Worm (Caenorhabditis elegans) whole organism, L4 larva: Measurements from ENCODE around the gene col-159.

Experiments
- D1046.2 ChIP-seq: fragments of 200-800 bp; sonication (Bioruptor generic); IDR thresholded peaks from 2 replicates; pipeline ENCODE4 v1.3.6; 2022; ENCODE audit warnings: missing genetic modification characterization, missing compliant biosample characterization
- F26F4.8 ChIP-seq: fragments of 200-800 bp; sonication (Bioruptor generic); conservative IDR thresholded peaks from 2 replicates; pipeline ENCODE4 v1.3.6; 2022; ENCODE audit warnings: missing genetic modification characterization, missing compliant biosample characterization
- F49E8.2 ChIP-seq: sonication (generic microtip); optimal IDR thresholded peaks from 2 replicates; lab custom pipeline; 2016; ENCODE audit warnings: missing compliant biosample characterization, mild to moderate bottlenecking, missing genetic modification characterization, borderline replicate concordance
- Y105C5A.15 ChIP-seq: fragments of 200-800 bp; sonication (Bioruptor generic); IDR thresholded peaks from 2 replicates; pipeline ENCODE4 v1.3.6; 2022; ENCODE audit warnings: missing genetic modification characterization, missing compliant biosample characterization
- Y48G9A.11 ChIP-seq: fragments of 200-800 bp; sonication (Bioruptor generic); IDR thresholded peaks from 2 replicates; pipeline ENCODE4 v1.3.6; 2022; ENCODE audit warnings: missing genetic modification reagents, missing genetic modification characterization, missing compliant biosample characterization
- aha-1 ChIP-seq: fragments of 150-350 bp; peaks from one replicate; lab custom pipeline; 2014; ENCODE audit warnings: missing biosample characterization, missing genetic modification characterization
- ama-1 ChIP-seq: fragments of 150-350 bp; optimal IDR thresholded peaks from 2 replicates; lab custom pipeline; 2014; ENCODE audit warnings: inconsistent platforms, mixed read lengths
- arid-1 ChIP-seq: fragments of 200-800 bp; sonication (Bioruptor generic); conservative IDR thresholded peaks from 2 replicates; pipeline ENCODE4 v1.3.6; 2022; ENCODE audit warnings: missing genetic modification reagents, missing genetic modification characterization, missing compliant biosample characterization
- ceh-32 ChIP-seq: sonication (generic microtip); optimal IDR thresholded peaks from 2 replicates; lab custom pipeline; 2016; ENCODE audit warnings: mild to moderate bottlenecking, missing genetic modification characterization, missing compliant biosample characterization; ENCODE audit not compliant: poor library complexity
- ceh-44 ChIP-seq: fragments of 200-800 bp; sonication (Bioruptor generic); IDR thresholded peaks from 2 replicates; pipeline ENCODE4 v1.3.6; 2022; ENCODE audit warnings: missing genetic modification reagents, missing genetic modification characterization, missing compliant biosample characterization
- ces-1 ChIP-seq: fragments of 150-350 bp; sonication (generic microtip); optimal IDR thresholded peaks from 4 replicates; lab custom pipeline; 2014; ENCODE audit warnings: missing biosample characterization, missing genetic modification reagents, missing genetic modification characterization
- daf-16 ChIP-seq, 3 experiments: sonication (generic microtip); optimal IDR thresholded peaks; 2 replicates each; lab custom pipeline; 2016 to 2017; ENCODE audit warnings: missing genetic modification characterization in 3 of 3, missing genetic modification reagents in 3 of 3, mild to moderate bottlenecking in 2 of 3, missing compliant biosample characterization in 2 of 3, missing biosample characterization in 1 of 3, moderate library complexity in 1 of 3
- daf-19 ChIP-seq: fragments of 200-800 bp; sonication (Bioruptor generic); conservative IDR thresholded peaks from 2 replicates; pipeline ENCODE4 v1.3.6; 2022; ENCODE audit warnings: missing genetic modification characterization, missing compliant biosample characterization
- dpl-1 ChIP-seq: fragments of 150-350 bp; optimal IDR thresholded peaks from 2 replicates; lab custom pipeline; 2014; ENCODE audit warnings: missing biosample characterization, missing genetic modification reagents, missing genetic modification characterization
- duxl-1 ChIP-seq: sonication (generic microtip); optimal IDR thresholded peaks from 2 replicates; lab custom pipeline; 2016; ENCODE audit warnings: mild to moderate bottlenecking, missing genetic modification characterization, moderate library complexity, missing compliant biosample characterization; ENCODE audit not compliant: poor library complexity
- dve-1 ChIP-seq: sonication (generic microtip); optimal IDR thresholded peaks from 2 replicates; lab custom pipeline; 2017; ENCODE audit warnings: antibody characterized with exemption, mild to moderate bottlenecking, missing genetic modification characterization, missing compliant biosample characterization; ENCODE audit not compliant: insufficient read depth
- egl-27 ChIP-seq: sonication (generic microtip); optimal IDR thresholded peaks from 3 replicates; lab custom pipeline; 2017; ENCODE audit warnings: missing biosample characterization, missing genetic modification reagents, missing genetic modification characterization
- egl-43 ChIP-seq: fragments of 200-800 bp; sonication (Bioruptor generic); IDR thresholded peaks from 2 replicates; pipeline ENCODE4 v1.3.6; 2022; ENCODE audit warnings: missing genetic modification reagents, missing genetic modification characterization, missing compliant biosample characterization
- gei-8 ChIP-seq: fragments of 200-800 bp; sonication (Bioruptor generic); optimal IDR thresholded peaks from 2 replicates; lab custom pipeline; 2018; ENCODE audit warnings: mild to moderate bottlenecking, missing genetic modification characterization, missing compliant biosample characterization
- hlh-11 ChIP-seq: fragments of 200-800 bp; sonication (Bioruptor generic); optimal IDR thresholded peaks from 2 replicates; lab custom pipeline; 2018; ENCODE audit warnings: mild to moderate bottlenecking, missing genetic modification characterization, missing compliant biosample characterization
- hlh-30 ChIP-seq: sonication (generic microtip); optimal IDR thresholded peaks from 2 replicates; lab custom pipeline; 2017; ENCODE audit warnings: antibody characterized with exemption, mild to moderate bottlenecking, missing genetic modification characterization, missing compliant biosample characterization; ENCODE audit not compliant: insufficient read depth
- hmg-1.1 ChIP-seq: fragments of 200-800 bp; sonication (Bioruptor generic); IDR thresholded peaks from 2 replicates; pipeline ENCODE4 v1.3.6; 2022; ENCODE audit warnings: missing genetic modification reagents, missing genetic modification characterization, missing compliant biosample characterization
- lin-29 ChIP-seq: fragments of 200-800 bp; sonication (Bioruptor generic); IDR thresholded peaks from 2 replicates; pipeline ENCODE4 v1.3.6; 2022; ENCODE audit warnings: missing genetic modification reagents, missing genetic modification characterization, missing compliant biosample characterization
- lin-38 ChIP-seq: fragments of 200-800 bp; sonication (Bioruptor generic); IDR thresholded peaks from 2 replicates; pipeline ENCODE4 v1.3.6; 2022; ENCODE audit warnings: missing genetic modification reagents, missing genetic modification characterization, missing compliant biosample characterization
- mdl-1 ChIP-seq, 2 experiments: fragments of 150-350 bp in 1 of 2; sonication (generic microtip) in 1 of 2; optimal IDR thresholded peaks; 2 replicates each; lab custom pipeline; 2014 to 2017; ENCODE audit warnings: missing biosample characterization in 2 of 2, missing genetic modification characterization in 2 of 2
- mes-2 ChIP-seq: sonication (generic microtip); optimal IDR thresholded peaks from 2 replicates; lab custom pipeline; 2016; ENCODE audit warnings: missing genotype, mild to moderate bottlenecking, missing genetic modification characterization, missing compliant biosample characterization; ENCODE audit not compliant: poor library complexity, severe bottlenecking
- nhr-111 ChIP-seq: fragments of 200-800 bp; sonication (Bioruptor generic); optimal IDR thresholded peaks from 2 replicates; lab custom pipeline; 2018; ENCODE audit warnings: mild to moderate bottlenecking, missing genetic modification characterization, missing compliant biosample characterization
- nhr-6 ChIP-seq: fragments of 150-350 bp; optimal IDR thresholded peaks from 2 replicates; lab custom pipeline; 2014; ENCODE audit warnings: missing biosample characterization, missing genetic modification characterization
- nhr-76 ChIP-seq: fragments of 150-350 bp; optimal IDR thresholded peaks from 2 replicates; lab custom pipeline; 2014; ENCODE audit warnings: missing biosample characterization, missing genetic modification characterization
- pqm-1 ChIP-seq: sonication (generic microtip); optimal IDR thresholded peaks from 2 replicates; lab custom pipeline; 2017; ENCODE audit warnings: missing biosample characterization, missing genetic modification characterization
- rbr-2 ChIP-seq: sonication (generic microtip); optimal IDR thresholded peaks from 2 replicates; lab custom pipeline; 2016; ENCODE audit warnings: missing genotype, missing genetic modification characterization, missing compliant biosample characterization
- saeg-2 ChIP-seq: fragments of 200-800 bp; sonication (Bioruptor generic); IDR thresholded peaks from 2 replicates; pipeline ENCODE4 v1.3.6; 2022; ENCODE audit warnings: missing genetic modification reagents, missing genetic modification characterization, missing compliant biosample characterization
- tra-1 ChIP-seq: fragments of 200-800 bp; sonication (Bioruptor generic); IDR thresholded peaks from 2 replicates; pipeline ENCODE4 v1.3.6; 2022; ENCODE audit warnings: missing genetic modification reagents, missing genetic modification characterization, missing compliant biosample characterization
- unc-62 ChIP-seq, 3 experiments: fragments of 150-350 bp in 1 of 3; sonication (generic microtip); optimal IDR thresholded peaks in 2 of 3; peaks in 1 of 3; 1 replicate in 1 of 3; 2 replicates in 2 of 3; lab custom pipeline; 2014 to 2017; ENCODE audit warnings: missing biosample characterization in 3 of 3, missing genetic modification characterization in 3 of 3, missing genetic modification reagents in 3 of 3, missing genotype in 1 of 3
- zfp-2 ChIP-seq: sonication (generic microtip); optimal IDR thresholded peaks from 2 replicates; lab custom pipeline; 2016; ENCODE audit warnings: mild to moderate bottlenecking, missing genetic modification characterization, missing compliant biosample characterization
- zip-11 ChIP-seq: fragments of 200-800 bp; sonication (Bioruptor generic); IDR thresholded peaks from 2 replicates; pipeline ENCODE4 v1.3.6; 2022; ENCODE audit warnings: missing genetic modification characterization, missing compliant biosample characterization

The col-159 gene

ce11 chrV:13184137-13184536 is 17.8 kb downstream of the col-159 start, which contains the start of gene T09E8.4 (continued):
- TF ChIP-seq F26F4.8 (GFP tag; lab: Robert Waterston, UW), result no peak

ce11 chrV:13181450-13181849 is 20.5 kb downstream of the col-159 start:
- TF ChIP-seq egl-43 (no peak), D1046.2 (GFP tag; lab: Robert Waterston, UW) (no peak), ceh-44 (GFP tag; lab: Robert Waterston, UW) (no peak), arid-1 (GFP tag; lab: Robert Waterston, UW) (no peak), aha-1 (peak; percentile 77), tra-1 (GFP tag; lab: Robert Waterston, UW) (no peak), Y48G9A.11 (GFP tag; lab: Robert Waterston, UW) (no peak)

ce11 chrV:13179986-13180591 is 21.9 kb downstream of the col-159 start, which contains the start of gene cni-1:
Gene cni-1 (plus strand): TSS chrV:13180330.
- no peak for TF ChIP-seq saeg-2
- TF ChIP-seq hlh-30 (tag; lab: Kevin White, UChicago), result no peak
- no peak for TF ChIP-seq tra-1 (GFP tag; lab: Robert Waterston, UW)
- no peak for TF ChIP-seq pqm-1
- no peak for TF ChIP-seq lin-29 (GFP tag; lab: Robert Waterston, UW)
- TF ChIP-seq nhr-111 (GFP tag; lab: Kevin White, UChicago), result no peak
- no peak for TF ChIP-seq nhr-76 (tag; lab: Kevin White, UChicago)
- TF ChIP-seq ama-1, result peak; percentile 52
- no peak for TF ChIP-seq zfp-2 (tag; lab: Kevin White, UChicago)
- TF ChIP-seq gei-8 (GFP tag; lab: Kevin White, UChicago), result no peak
- TF ChIP-seq zip-11 (GFP tag; lab: Robert Waterston, UW), result no peak
- TF ChIP-seq egl-27 (tag; lab: Kevin White, UChicago), result no peak
- peak in 1 of 2 experiments; percentile 95 for TF ChIP-seq unc-62 (GFP tag; optimal IDR thresholded peaks at IDR 0.05 in 1 of 2; lab: Kevin White, UChicago)
- TF ChIP-seq unc-62 (tag; optimal IDR thresholded peaks at IDR 0.05; lab: Kevin White, UChicago), result no peak

- TF ChIP-seq ceh-32 (tag; lab: Kevin White, UChicago) (no peak), dve-1 (tag; lab: Kevin White, UChicago) (no peak), unc-62 (GFP tag; optimal IDR thresholded peaks at IDR 0.05 in 1 of 2; lab: Kevin White, UChicago) (peak in 1 of 2 experiments; percentile 96), unc-62 (tag; optimal IDR thresholded peaks at IDR 0.05; lab: Kevin White, UChicago) (no peak), aha-1 (peak; percentile 17)
These were observed 25.2 kb downstream of the col-159 start for ce11 chrV:13176814-13177213.

- TF ChIP-seq rbr-2 (tag; lab: Kevin White, UChicago) (peak; percentile 7), hmg-1.1 (GFP tag; lab: Robert Waterston, UW) (peak; percentile 50; the same call in 1 of the 2 replicates), dpl-1 (peak; percentile 25), hlh-11 (peak; percentile 32), dve-1 (tag; lab: Kevin White, UChicago) (peak; percentile 62), mdl-1 (tag; optimal IDR thresholded peaks at IDR 0.05; lab: Kevin White, UChicago) (no peak), mes-2 (peak; percentile 88), daf-16 (GFP tag; optimal IDR thresholded peaks at IDR 0.05; lab: Kevin White, UChicago) (no peak), daf-16 (tag; optimal IDR thresholded peaks at IDR 0.05; lab: Kevin White, UChicago) (peak; percentile 36), ces-1 (no peak), daf-19 (0 out of 2 replicates have a peak, but pooled peaks have one; percentile 22), nhr-6 (peak; percentile 53), Y105C5A.15 (GFP tag; lab: Robert Waterston, UW) (no peak), aha-1 (peak; percentile 30), duxl-1 (tag; lab: Kevin White, UChicago) (peak; percentile 37), F49E8.2 (tag; lab: Kevin White, UChicago) (no peak), lin-38 (GFP tag; lab: Robert Waterston, UW) (peak; percentile 34)
- TF ChIP-seq, all 104 proteins: peak for 12
These were observed 25.7 kb downstream of the col-159 start, which contains the start of gene him-17 for ce11 chrV:13176117-13176753. Gene him-17 (plus strand): TSS chrV:13176711.
